Worm (Caenorhabditis elegans) whole organism, early embryonic: ENCODE measurements around the gene Y57A10A.27.
A peak's percentile ranks its signal among the peaks of the same experiment; 100 is the strongest.

Source experiments
- B0310.2 ChIP-seq: sonication (generic microtip); optimal IDR thresholded peaks from 2 replicates; lab custom pipeline; 2016; ENCODE audit warnings: mild to moderate bottlenecking, missing genetic modification characterization, missing compliant biosample characterization
- F13C5.2 ChIP-seq: sonication (generic microtip); optimal IDR thresholded peaks from 2 replicates; lab custom pipeline; 2017; ENCODE audit warnings: mild to moderate bottlenecking, missing genetic modification characterization, inconsistent platforms, missing compliant biosample characterization
- aly-1 ChIP-seq: sonication (generic microtip); optimal IDR thresholded peaks from 2 replicates; lab custom pipeline; 2016; ENCODE audit warnings: missing genetic modification characterization, missing compliant biosample characterization
- ama-1 ChIP-seq: fragments of 150-350 bp; optimal IDR thresholded peaks from 2 replicates; lab custom pipeline; 2014
- ceh-13 ChIP-seq: fragments of 200-800 bp; sonication (Bioruptor generic); optimal IDR thresholded peaks from 2 replicates; lab custom pipeline; 2018; ENCODE audit warnings: mild to moderate bottlenecking, missing genetic modification characterization, missing compliant biosample characterization
- ceh-36 ChIP-seq: sonication (generic microtip); optimal IDR thresholded peaks from 2 replicates; lab custom pipeline; 2016; ENCODE audit warnings: missing genetic modification characterization, inconsistent platforms, missing compliant biosample characterization
- ets-7 ChIP-seq: sonication (generic microtip); optimal IDR thresholded peaks from 2 replicates; lab custom pipeline; 2016; ENCODE audit warnings: missing genotype, missing genetic modification characterization, missing compliant biosample characterization
- flt-1 ChIP-seq: fragments of 200-800 bp; sonication (Bioruptor generic); IDR thresholded peaks from 2 replicates; pipeline ENCODE4 v1.3.6; 2022; ENCODE audit warnings: missing genetic modification characterization, missing compliant biosample characterization
- hmbx-1 ChIP-seq: sonication (generic microtip); optimal IDR thresholded peaks from 2 replicates; lab custom pipeline; 2016; ENCODE audit warnings: mild to moderate bottlenecking, missing genetic modification characterization, missing compliant biosample characterization
- hmg-4 ChIP-seq: fragments of 200-800 bp; sonication (Bioruptor generic); optimal IDR thresholded peaks from 2 replicates; lab custom pipeline; 2018; ENCODE audit warnings: mild to moderate bottlenecking, missing genetic modification characterization, missing compliant biosample characterization
- hnd-1 ChIP-seq: sonication (generic microtip); optimal IDR thresholded peaks from 2 replicates; lab custom pipeline; 2016; ENCODE audit warnings: missing genetic modification characterization, missing compliant biosample characterization
- pes-1 ChIP-seq: fragments of 200-800 bp; sonication (Bioruptor generic); IDR thresholded peaks from 2 replicates; pipeline ENCODE4 v1.3.6; 2022; ENCODE audit warnings: missing genetic modification reagents, missing genetic modification characterization, missing compliant biosample characterization
- scrt-1 ChIP-seq: fragments of 200-800 bp; sonication (Bioruptor generic); IDR thresholded peaks from 2 replicates; pipeline ENCODE4 v1.3.6; 2022; ENCODE audit warnings: missing genetic modification characterization, missing compliant biosample characterization
- sea-1 ChIP-seq: fragments of 200-800 bp; sonication (Bioruptor generic); conservative IDR thresholded peaks from 2 replicates; pipeline ENCODE4 v1.3.6; 2022; ENCODE audit warnings: missing genetic modification characterization, missing compliant biosample characterization
- tbx-11 ChIP-seq: fragments of 200-800 bp; sonication (Bioruptor generic); IDR thresholded peaks from 2 replicates; pipeline ENCODE4 v1.3.6; 2022; ENCODE audit warnings: missing genetic modification characterization, missing compliant biosample characterization
- tbx-37 ChIP-seq: fragments of 200-800 bp; sonication (Bioruptor generic); conservative IDR thresholded peaks from 2 replicates; pipeline ENCODE4 v1.3.6; 2022; ENCODE audit warnings: missing genetic modification reagents, missing genetic modification characterization, missing compliant biosample characterization
- tra-4 ChIP-seq: sonication (generic microtip); optimal IDR thresholded peaks from 2 replicates; lab custom pipeline; 2017; ENCODE audit warnings: missing genetic modification characterization, missing compliant biosample characterization

The Y57A10A.27 gene

ce11 chrII:12240088-12240487 is 34.8 kb downstream of the Y57A10A.27 start, which contains the start of gene txdc-12.1:
TSS of gene txdc-12.1 (plus strand) at chrII:12240388.
- TF ChIP-seq ceh-36 (tag; lab: Kevin White, UChicago) (peak; percentile 68), ceh-13 (GFP tag; lab: Kevin White, UChicago) (no peak)

- TF ChIP-seq F13C5.2 (tag; lab: Kevin White, UChicago) (no peak), hmbx-1 (tag; lab: Kevin White, UChicago) (no peak), ceh-13 (GFP tag; lab: Kevin White, UChicago) (no peak), ama-1 (no peak), tbx-11 (GFP tag; lab: Robert Waterston, UW) (no peak), B0310.2 (tag; lab: Kevin White, UChicago) (no peak), pes-1 (GFP tag; lab: Robert Waterston, UW) (no peak), scrt-1 (GFP tag; lab: Robert Waterston, UW) (no peak), tra-4 (no peak), aly-1 (tag; lab: Kevin White, UChicago) (no peak)
Measured at ce11 chrII:12239449-12239848, 35.4 kb downstream of the Y57A10A.27 start.

ce11 chrII:12237555-12237954 is 37.3 kb downstream of the Y57A10A.27 start:
- TF ChIP-seq flt-1 (GFP tag; lab: Robert Waterston, UW) = no peak
- TF ChIP-seq ets-7 (tag; lab: Kevin White, UChicago) = no peak
- TF ChIP-seq scrt-1 (GFP tag; lab: Robert Waterston, UW) = no peak
- TF ChIP-seq tbx-37 = no peak
- no peak for TF ChIP-seq ceh-36 (tag; lab: Kevin White, UChicago)
- no peak for TF ChIP-seq hmbx-1 (tag; lab: Kevin White, UChicago)
- no peak for TF ChIP-seq aly-1 (tag; lab: Kevin White, UChicago)
- no peak for TF ChIP-seq hnd-1

ce11 chrII:12228005-12228404 is 46.8 kb downstream of the Y57A10A.27 start, which contains the start of gene sinh-1:
TSS of gene sinh-1 (plus strand) at chrII:12228305.
- TF ChIP-seq ceh-36 (tag; lab: Kevin White, UChicago) (no peak), hmg-4 (GFP tag; lab: Kevin White, UChicago) (no peak), tbx-11 (GFP tag; lab: Robert Waterston, UW) (no peak), aly-1 (tag; lab: Kevin White, UChicago) (no peak), ceh-13 (GFP tag; lab: Kevin White, UChicago) (no peak), tbx-37 (no peak)

- no peak for TF ChIP-seq tra-4
- no peak for TF ChIP-seq ets-7 (tag; lab: Kevin White, UChicago)
- TF ChIP-seq ceh-36 (tag; lab: Kevin White, UChicago) = no peak
- no peak for TF ChIP-seq hmg-4 (GFP tag; lab: Kevin White, UChicago)
- no peak for TF ChIP-seq ceh-13 (GFP tag; lab: Kevin White, UChicago)
- no peak for TF ChIP-seq flt-1 (GFP tag; lab: Robert Waterston, UW)
Measured at ce11 chrII:12226192-12226591, 48.7 kb downstream of the Y57A10A.27 start.

- no peak for TF ChIP-seq ceh-36 (tag; lab: Kevin White, UChicago)
- no peak for TF ChIP-seq ceh-13 (GFP tag; lab: Kevin White, UChicago)
- no peak for TF ChIP-seq ets-7 (tag; lab: Kevin White, UChicago)
- no peak for TF ChIP-seq flt-1 (GFP tag; lab: Robert Waterston, UW)
- no peak for TF ChIP-seq F13C5.2 (tag; lab: Kevin White, UChicago)
- TF ChIP-seq hnd-1 = no peak
- no peak for TF ChIP-seq sea-1 (GFP tag; lab: Robert Waterston, UW)
- TF ChIP-seq scrt-1 (GFP tag; lab: Robert Waterston, UW) = no peak
Measured at ce11 chrII:12224916-12225406, 49.9 kb downstream of the Y57A10A.27 start, which contains the start of the genes pqn-87 and rsr-2. TSS of gene pqn-87 (minus strand) at chrII:12225086. TSS of gene rsr-2 (plus strand) at chrII:12225356.

- TF ChIP-seq hmg-4 (GFP tag; lab: Kevin White, UChicago) (peak; percentile 70), ets-7 (tag; lab: Kevin White, UChicago) (peak; percentile 22), tra-4 (no peak), F13C5.2 (tag; lab: Kevin White, UChicago) (peak; percentile 50), sea-1 (GFP tag; lab: Robert Waterston, UW) (no peak), pes-1 (GFP tag; lab: Robert Waterston, UW) (no peak), ceh-36 (tag; lab: Kevin White, UChicago) (no peak), aly-1 (tag; lab: Kevin White, UChicago) (peak; percentile 64)
Measured at ce11 chrII:12222524-12222923, 52.3 kb downstream of the Y57A10A.27 start.
